Worm (Caenorhabditis elegans): ENCODE results near the gene ptc-3.

The ptc-3 gene

ce11 chrII:2804245-2804644 is 48.1 kb downstream of the ptc-3 start:
- TF ChIP-seq hmg-1.2 (GFP tag; IDR thresholded peaks at IDR 0.05): peak; percentile 33; the same call in 1 of the 2 replicates
- TF ChIP-seq mel-28 (tag; optimal IDR thresholded peaks at IDR 0.05; ENCODE audit: borderline replicate concordance): no peak
- no peak for TF ChIP-seq nhr-120 (GFP tag; IDR thresholded peaks at IDR 0.05)
- no peak for TF ChIP-seq D2030.7 (GFP tag; IDR thresholded peaks at IDR 0.05)
- TF ChIP-seq bed-1 (GFP tag; IDR thresholded peaks at IDR 0.05): no peak
- no peak for TF ChIP-seq F57C9.4 (tag; optimal IDR thresholded peaks at IDR 0.05)
- peak; percentile 45 for TF ChIP-seq somi-1 (GFP tag; optimal IDR thresholded peaks at IDR 0.05)
- peak; percentile 36 for TF ChIP-seq F23B12.7 (tag; optimal IDR thresholded peaks at IDR 0.05; ENCODE audit: insufficient read depth)
- no peak for TF ChIP-seq ceh-79 (tag; optimal IDR thresholded peaks at IDR 0.05)
- no peak for TF ChIP-seq gei-17 (GFP tag; optimal IDR thresholded peaks at IDR 0.05)
- no peak for TF ChIP-seq cebp-1 (GFP tag; IDR thresholded peaks at IDR 0.05)
- peak; percentile 2 for TF ChIP-seq cebp-1 (tag; optimal IDR thresholded peaks at IDR 0.05)
- no peak for TF ChIP-seq lir-1 (GFP tag; conservative IDR thresholded peaks at IDR 0.05)
- no peak for TF ChIP-seq madf-6 (GFP tag; IDR thresholded peaks at IDR 0.05)
- TF ChIP-seq egl-18 (GFP tag; IDR thresholded peaks at IDR 0.05): no peak

ce11 chrII:2802804-2803586 is 49.4 kb downstream of the ptc-3 start:
- TF ChIP-seq chd-7 (tag; optimal IDR thresholded peaks at IDR 0.05): no peak
- TF ChIP-seq nhr-80 (tag; optimal IDR thresholded peaks at IDR 0.05): peak; percentile 75
- TF ChIP-seq C06A6.2 (GFP tag; conservative IDR thresholded peaks at IDR 0.05): no peak
- TF ChIP-seq hmg-1.2 (GFP tag; IDR thresholded peaks at IDR 0.05): peak; percentile 91
- no peak for TF ChIP-seq hsf-1 (GFP tag; IDR thresholded peaks at IDR 0.05)
- TF ChIP-seq F39B2.1 (GFP tag; IDR thresholded peaks at IDR 0.05): no peak
- no peak for TF ChIP-seq unc-130 (GFP tag; optimal IDR thresholded peaks at IDR 0.05)
- no peak for TF ChIP-seq tbp1 (GFP tag; optimal IDR thresholded peaks at IDR 0.05)
- no peak for TF ChIP-seq fkh-3 (tag; optimal IDR thresholded peaks at IDR 0.05)
- TF ChIP-seq cebp-1 (GFP tag; IDR thresholded peaks at IDR 0.05): no peak
- TF ChIP-seq cebp-1 (tag; optimal IDR thresholded peaks at IDR 0.05): peak; percentile 44

- no peak for TF ChIP-seq ztf-28 (GFP tag; IDR thresholded peaks at IDR 0.05)
- TF ChIP-seq nfya-1 (tag; optimal IDR thresholded peaks at IDR 0.05; ENCODE audit: borderline replicate concordance, insufficient read depth): no peak
- TF ChIP-seq K11D2.4 (GFP tag; IDR thresholded peaks at IDR 0.05): no peak
- no peak for TF ChIP-seq lin-54 (GFP tag; optimal IDR thresholded peaks at IDR 0.05)
- TF ChIP-seq nhr-80 (tag; optimal IDR thresholded peaks at IDR 0.05): no peak
- TF ChIP-seq T07F8.4 (tag; optimal IDR thresholded peaks at IDR 0.05): no peak
- no peak for TF ChIP-seq F33H1.4 (GFP tag; IDR thresholded peaks at IDR 0.05)
- peak; percentile 58; the same call in 1 of the 2 replicates for TF ChIP-seq zfh-2 (GFP tag; conservative IDR thresholded peaks at IDR 0.05)
- TF ChIP-seq akir-1 (GFP tag; optimal IDR thresholded peaks at IDR 0.05): no peak
- TF ChIP-seq Y53G8AR.9 (GFP tag; conservative IDR thresholded peaks at IDR 0.05): no peak
- TF ChIP-seq F57A8.1 (GFP tag; optimal IDR thresholded peaks at IDR 0.05): no peak
- no peak for TF ChIP-seq F57C9.4 (tag; optimal IDR thresholded peaks at IDR 0.05)
- no peak for TF ChIP-seq ZK185.1 (tag; optimal IDR thresholded peaks at IDR 0.05; ENCODE audit: poor library complexity, severe bottlenecking)
- TF ChIP-seq hmg-1.2 (GFP tag; IDR thresholded peaks at IDR 0.05): peak; percentile 55
Measured at ce11 chrII:2801764-2802163, 50.6 kb downstream of the ptc-3 start.
